Worm (Caenorhabditis elegans) whole organism, young adult: Measurements from ENCODE around the gene srx-23.

Experiments used
- B0261.1 ChIP-seq: sonication (generic microtip); optimal IDR thresholded peaks from 2 replicates; lab custom pipeline; 2016; ENCODE audit warnings: mild to moderate bottlenecking, missing genetic modification characterization, moderate library complexity, missing compliant biosample characterization
- F23B12.7 ChIP-seq: sonication (generic microtip); optimal IDR thresholded peaks from 2 replicates; lab custom pipeline; 2017; ENCODE audit warnings: missing genetic modification characterization, mild to moderate bottlenecking, missing compliant biosample characterization, antibody characterized with exemption, moderate library complexity; ENCODE audit not compliant: insufficient read depth
- Y95B8A.8 ChIP-seq: fragments of 200-800 bp; sonication (Bioruptor generic); IDR thresholded peaks from 2 replicates; pipeline ENCODE4 v1.3.6; 2022; ENCODE audit warnings: missing genetic modification reagents, missing genetic modification characterization, missing compliant biosample characterization
- akir-1 ChIP-seq: fragments of 200-800 bp; sonication (Bioruptor generic); optimal IDR thresholded peaks from 2 replicates; lab custom pipeline; 2018; ENCODE audit warnings: mild to moderate bottlenecking, missing genetic modification characterization, moderate library complexity, missing compliant biosample characterization
- dpl-1 ChIP-seq: fragments of 150-350 bp; optimal IDR thresholded peaks from 2 replicates; lab custom pipeline; 2014; ENCODE audit warnings: missing biosample characterization, missing genetic modification reagents, missing genetic modification characterization
- lsl-1 ChIP-seq: fragments of 200-800 bp; sonication (Bioruptor generic); optimal IDR thresholded peaks from 2 replicates; lab custom pipeline; 2018; ENCODE audit warnings: mild to moderate bottlenecking, missing genetic modification characterization, moderate library complexity, missing compliant biosample characterization
- nhr-120 ChIP-seq: fragments of 200-800 bp; sonication (Bioruptor generic); IDR thresholded peaks from 2 replicates; pipeline ENCODE4 v1.3.6; 2022; ENCODE audit warnings: missing genetic modification characterization, missing compliant biosample characterization
- rcor-1 ChIP-seq: fragments of 200-800 bp; sonication (Bioruptor generic); IDR thresholded peaks from 2 replicates; pipeline ENCODE4 v1.3.6; 2022; ENCODE audit warnings: missing genetic modification reagents, missing genetic modification characterization, missing compliant biosample characterization
- sea-2 ChIP-seq: fragments of 200-800 bp; sonication (Bioruptor generic); IDR thresholded peaks from 2 replicates; pipeline ENCODE4 v1.3.6; 2022; ENCODE audit warnings: missing genetic modification characterization, missing compliant biosample characterization
- snpc-4 ChIP-seq, 5 experiments: fragments of 150-350 bp in 1 of 5; sonication (generic microtip) in 4 of 5; optimal IDR thresholded peaks; 2 replicates each; lab custom pipeline; 2014 to 2018; ENCODE audit warnings: missing genetic modification characterization in 5 of 5, missing biosample characterization in 3 of 5, antibody characterized with exemption in 2 of 5, mild to moderate bottlenecking in 2 of 5, missing compliant biosample characterization in 2 of 5, missing genotype in 2 of 5, moderate library complexity in 2 of 5, missing genetic modification reagents in 1 of 5
- tbx-9 ChIP-seq: sonication (generic microtip); optimal IDR thresholded peaks from 2 replicates; lab custom pipeline; 2016; ENCODE audit warnings: borderline replicate concordance, missing genetic modification characterization, inconsistent platforms, missing compliant biosample characterization
- ztf-18 ChIP-seq: sonication (generic microtip); optimal IDR thresholded peaks from 2 replicates; lab custom pipeline; 2016; ENCODE audit warnings: missing genotype, mild to moderate bottlenecking, missing genetic modification characterization, missing compliant biosample characterization

ce11 chrV:699489-700129, 17.5 kb downstream of the srx-23 start, which contains the start of the genes ugt-29 and srx-5:
- TF ChIP-seq B0261.1 (tag; lab: Kevin White, UChicago) (no peak), snpc-4 (GFP tag; optimal IDR thresholded peaks at IDR 0.05; lab: Kevin White, UChicago) (no peak), snpc-4 (tag; optimal IDR thresholded peaks at IDR 0.05; lab: Kevin White, UChicago) (no peak), Y95B8A.8 (GFP tag; lab: Robert Waterston, UW) (no peak), dpl-1 (GFP tag; lab: Kevin White, UChicago) (no peak), nhr-120 (GFP tag; lab: Robert Waterston, UW) (no peak), lsl-1 (GFP tag; lab: Kevin White, UChicago) (no peak), akir-1 (GFP tag; lab: Kevin White, UChicago) (no peak), tbx-9 (tag; lab: Kevin White, UChicago) (no peak), sea-2 (no peak), F23B12.7 (no peak), ztf-18 (tag; lab: Kevin White, UChicago) (no peak), rcor-1 (no peak)
